Fruit fly (Drosophila melanogaster) S2 (cell line): Measurements from ENCODE around the gene fiz.
A peak's percentile ranks its signal among the peaks of the same experiment; 100 is the strongest.

Experiments
- CG8478 ChIP-seq: fragments of >200 bp; optimal IDR thresholded peaks from 2 replicates; lab custom pipeline; 2018
- CTCF ChIP-seq, 2 experiments: fragments of >200 bp; optimal IDR thresholded peaks; 2 replicates each; lab custom pipeline; 2018

The fiz gene

dm6 chrX:14928844-14929243 is 19.3 kb upstream of the fiz start, which contains the start of gene CG32591:
Gene CG32591, minus strand, starts transcription at chrX:14928944.
- no peak for TF ChIP-seq CG8478 (lab: Kevin White, UChicago)
- no peak for TF ChIP-seq CTCF (optimal IDR thresholded peaks at IDR 0.05; lab: Kevin White, UChicago)

DNA sequence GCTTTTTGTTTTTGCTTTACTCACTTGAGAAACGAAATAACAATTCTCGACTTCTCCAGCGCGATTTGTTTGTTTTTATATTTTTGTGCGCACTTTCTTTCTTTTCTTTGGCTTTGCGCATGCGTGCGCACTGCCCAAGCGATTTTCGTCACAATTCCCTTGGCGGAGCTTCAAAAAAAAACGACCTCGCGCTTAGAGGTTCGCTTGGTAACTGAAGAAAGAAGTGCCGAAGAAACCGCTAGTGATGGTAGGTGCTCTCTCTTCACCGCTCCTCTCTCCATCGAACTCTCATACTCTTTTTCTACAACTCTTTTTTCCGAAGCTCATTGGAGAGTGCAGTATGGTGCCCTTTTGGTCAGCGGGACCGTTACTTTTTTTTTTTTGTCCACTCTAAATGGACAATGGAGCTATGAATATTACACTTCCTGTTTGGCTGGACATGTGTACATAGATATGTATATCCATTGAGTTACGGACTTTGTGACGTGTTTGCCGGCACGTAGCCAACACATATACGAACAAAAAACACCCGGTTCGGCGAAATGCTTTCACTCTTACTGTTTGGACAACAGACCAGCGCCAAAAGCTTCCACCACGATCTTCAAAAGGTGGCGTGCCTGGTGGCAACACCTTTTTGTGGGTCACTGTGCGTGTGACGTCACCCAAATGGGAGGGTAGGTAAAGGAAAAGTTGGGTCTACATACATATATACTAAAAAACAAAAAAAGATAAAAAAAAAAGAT is 13.9 kb upstream of the fiz start, which contains the start of gene CG9503:
Gene CG9503 (minus strand): TSS at position 217 of the 743 bp plus-strand sequence.
- TF ChIP-seq CG8478 (lab: Kevin White, UChicago) (no peak), CTCF (optimal IDR thresholded peaks at IDR 0.05; lab: Kevin White, UChicago) (no peak)

DNA sequence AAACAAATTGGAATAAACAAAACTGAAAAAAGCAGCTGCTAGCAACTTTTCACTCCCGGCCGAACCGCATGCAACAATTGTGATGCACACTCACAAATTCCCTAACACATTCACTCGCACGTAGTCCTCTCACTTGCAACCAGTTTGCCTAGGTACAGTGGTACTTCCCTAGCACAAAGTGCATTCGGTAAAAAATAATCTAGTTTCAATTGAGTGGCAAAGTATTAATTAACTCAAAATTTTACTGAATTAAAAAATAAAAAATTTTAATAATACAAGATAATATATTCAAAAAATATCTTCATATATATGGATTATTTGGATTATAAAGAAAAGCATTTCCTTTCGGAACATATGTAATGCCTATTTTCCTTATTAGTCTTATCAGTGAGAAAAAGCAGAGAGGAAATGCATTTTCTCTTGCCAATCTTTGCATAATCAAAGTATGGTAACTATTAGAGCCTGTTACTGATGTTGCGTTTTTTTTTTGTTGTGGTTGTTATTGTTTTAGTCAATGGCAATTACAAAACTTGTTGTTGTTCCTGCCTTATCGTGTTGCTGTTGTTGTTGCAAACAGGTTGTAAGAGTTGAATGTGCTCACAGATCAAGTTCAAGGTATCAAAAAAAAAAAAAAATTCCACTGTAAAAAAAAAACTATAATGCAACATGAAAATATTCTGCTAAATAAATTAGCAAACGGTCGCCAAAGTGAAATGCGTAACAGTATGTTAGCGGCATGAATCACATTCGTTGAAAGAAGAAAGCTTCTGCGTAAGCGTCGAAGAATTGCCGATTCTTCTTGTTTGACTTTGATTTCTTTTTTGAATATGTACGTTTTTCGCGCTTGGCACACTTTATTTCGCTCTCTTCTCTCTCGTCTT is 13.1 kb upstream of the fiz start:
- TF ChIP-seq CG8478 (lab: Kevin White, UChicago) = no peak
- no peak for TF ChIP-seq CTCF (optimal IDR thresholded peaks at IDR 0.05; lab: Kevin White, UChicago)

DNA sequence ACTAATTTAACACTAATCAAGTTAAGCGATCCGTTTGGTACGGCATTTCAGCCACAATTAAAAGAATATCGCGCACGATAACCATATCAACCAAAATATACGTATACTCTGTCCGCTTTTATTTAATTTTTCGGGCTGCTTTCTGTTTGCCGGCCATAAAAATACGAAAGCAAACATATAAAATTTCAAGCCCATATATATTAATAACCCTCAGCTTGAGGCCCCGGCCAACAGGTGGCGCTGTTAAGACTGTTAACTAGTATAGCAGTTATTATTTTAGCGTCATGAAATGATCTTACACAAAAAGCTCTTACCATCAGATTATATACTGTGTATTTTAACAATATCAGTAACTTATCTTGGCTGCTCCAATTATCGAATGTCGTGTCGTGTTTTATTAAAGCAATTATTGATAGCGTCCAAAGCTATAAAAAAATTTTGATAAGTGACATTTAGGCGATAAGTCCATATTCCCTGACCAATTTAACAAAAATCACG is 9.3 kb upstream of the fiz start, which contains the start of gene Eo:
Gene Eo (minus strand): TSS at position 51 of the 498 bp plus-strand sequence.
- TF ChIP-seq CG8478 (lab: Kevin White, UChicago) = no peak
- TF ChIP-seq CTCF (optimal IDR thresholded peaks at IDR 0.05; lab: Kevin White, UChicago) = peak; percentile 67 to 74

DNA sequence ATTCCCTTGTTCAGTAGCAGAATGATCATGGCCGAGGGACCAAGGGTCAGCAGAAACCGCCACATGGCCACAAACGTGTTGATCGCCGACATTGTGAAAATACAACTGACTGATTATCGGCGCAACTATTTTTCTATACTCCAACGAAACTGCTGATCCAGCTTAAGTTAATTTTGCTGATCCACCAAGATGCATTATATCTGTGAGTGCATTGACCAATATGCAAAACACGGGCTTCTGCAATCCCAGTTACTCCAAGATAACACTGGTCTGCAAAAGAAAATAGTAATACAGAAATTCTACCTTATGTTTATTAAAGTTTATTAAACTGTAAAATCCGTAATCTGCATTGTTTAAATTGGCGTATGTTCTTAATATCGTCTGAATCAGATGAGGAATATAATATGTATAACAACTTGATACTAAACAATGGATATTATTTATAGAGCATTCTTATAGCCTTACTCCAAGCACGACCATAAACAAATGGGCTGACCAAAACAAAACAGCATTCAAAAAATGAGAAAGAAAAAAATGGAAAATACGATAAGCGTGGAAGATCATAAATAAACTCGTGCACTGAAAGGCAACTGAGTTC is 4.3 kb upstream of the fiz start, which contains the start of gene CG12398:
Gene CG12398 (minus strand): TSS at position 107 of the 598 bp plus-strand sequence.
- TF ChIP-seq CTCF (optimal IDR thresholded peaks at IDR 0.05; lab: Kevin White, UChicago) (no peak), CG8478 (lab: Kevin White, UChicago) (no peak)

DNA sequence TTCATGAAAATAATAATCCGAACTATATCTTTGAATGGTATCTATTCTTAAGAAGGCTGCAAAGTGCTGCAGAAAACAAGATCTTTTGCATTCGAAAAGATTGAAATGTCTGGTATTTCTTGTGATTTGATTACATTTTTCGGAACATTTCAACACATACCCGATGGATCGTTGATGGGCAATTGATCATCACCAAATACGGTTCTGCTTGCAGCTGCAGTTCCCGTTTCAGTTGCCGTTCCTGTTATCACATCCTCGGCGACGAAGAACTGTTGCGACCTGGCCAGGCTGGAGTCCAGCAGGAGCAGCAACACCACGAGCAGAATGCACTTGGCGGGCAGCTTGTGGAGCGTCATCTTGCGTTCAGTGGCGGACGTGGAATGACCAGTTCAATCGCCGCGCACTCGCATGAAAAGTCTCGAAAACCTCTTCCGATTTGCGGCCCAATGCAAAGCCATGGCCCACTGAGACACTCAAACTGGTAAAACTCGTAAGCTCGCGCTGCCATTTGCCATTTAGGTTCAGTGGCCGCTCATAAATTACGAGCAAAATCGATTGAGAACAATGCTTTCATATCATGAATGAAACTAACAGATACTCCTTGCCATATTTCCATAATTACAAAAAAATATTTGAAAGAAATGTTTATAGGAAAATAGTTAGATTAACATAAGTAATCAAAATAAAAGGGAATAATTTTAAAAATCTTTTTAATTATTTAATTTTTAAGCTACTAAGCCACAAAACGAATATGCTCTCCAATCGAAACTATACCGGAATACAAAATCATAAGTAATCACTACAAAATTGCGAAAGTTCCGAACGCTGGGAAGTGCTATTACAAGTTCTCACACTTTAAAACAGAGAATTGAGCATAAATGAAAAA is 1.2 kb upstream of the fiz start, which contains the start of gene CG14406:
Gene CG14406 (minus strand): TSS at position 382 of the 886 bp plus-strand sequence.
- TF ChIP-seq CG8478 (lab: Kevin White, UChicago) (no peak), CTCF (optimal IDR thresholded peaks at IDR 0.05; lab: Kevin White, UChicago) (peak; percentile 70 to 72)

- TF ChIP-seq CG8478 (lab: Kevin White, UChicago) (no peak), CTCF (optimal IDR thresholded peaks at IDR 0.05; lab: Kevin White, UChicago) (no peak)
Measured at dm6 chrX:14909051-14909450, 457 bp downstream of the fiz start.

DNA sequence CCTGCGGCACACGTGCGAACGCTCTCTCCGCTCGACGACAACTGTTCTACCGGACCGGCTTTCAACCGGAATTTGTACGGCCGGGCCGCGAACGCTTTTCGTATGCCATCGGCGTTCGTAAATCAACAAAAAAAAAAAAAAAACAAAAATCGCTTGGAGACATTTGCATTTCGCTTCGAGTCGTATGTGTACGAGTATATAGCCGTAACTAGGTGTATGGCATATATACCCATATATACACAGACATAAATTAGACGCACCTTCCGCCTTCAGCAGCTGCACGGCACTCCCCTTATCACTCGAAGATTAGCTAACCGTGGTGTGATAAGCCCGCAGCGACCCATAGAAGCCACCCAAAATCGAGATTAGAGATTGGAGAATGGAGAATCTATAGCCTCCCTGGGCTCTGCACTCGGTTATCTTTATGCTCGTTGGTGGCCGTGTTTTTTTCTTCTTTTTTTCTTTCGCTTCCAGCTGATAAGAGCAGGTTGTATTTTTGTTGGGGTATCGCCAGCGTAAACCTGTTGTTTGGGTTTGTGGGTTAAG is 3.9 kb downstream of the fiz start, which contains the start of gene CG9512:
Gene CG9512 (minus strand): TSS at position 51 of the 546 bp plus-strand sequence.
- TF ChIP-seq CTCF (optimal IDR thresholded peaks at IDR 0.05; lab: Kevin White, UChicago) = no peak
- no peak for TF ChIP-seq CG8478 (lab: Kevin White, UChicago)

dm6 chrX:14897592-14897991 is 11.9 kb downstream of the fiz start:
- TF ChIP-seq CG8478 (lab: Kevin White, UChicago) (no peak), CTCF (optimal IDR thresholded peaks at IDR 0.05; lab: Kevin White, UChicago) (no peak)

- no peak for TF ChIP-seq CG8478 (lab: Kevin White, UChicago)
- no peak for TF ChIP-seq CTCF (optimal IDR thresholded peaks at IDR 0.05; lab: Kevin White, UChicago)
Measured at dm6 chrX:14896791-14897190, 12.7 kb downstream of the fiz start, which contains the start of gene CG9514. Gene CG9514, minus strand, starts transcription at chrX:14896891.

DNA sequence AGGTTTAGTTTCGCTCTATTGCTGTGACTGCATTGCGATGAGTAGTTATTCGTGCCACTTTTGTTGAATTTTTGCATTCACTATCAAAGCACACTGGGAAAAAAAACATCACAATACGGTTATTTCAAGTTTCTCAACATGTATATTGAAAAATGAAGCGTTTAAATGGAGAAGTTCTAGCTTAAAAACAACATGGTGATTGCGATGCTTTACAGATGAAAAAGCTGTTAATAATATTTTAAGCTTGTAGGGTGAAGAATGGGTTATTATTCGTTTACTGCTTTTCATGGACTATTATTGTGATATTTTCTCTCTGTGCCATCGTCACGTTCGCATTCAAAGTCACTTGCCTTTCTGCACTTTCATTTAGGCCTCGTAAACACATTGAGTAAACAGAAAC is 13.2 kb downstream of the fiz start:
- TF ChIP-seq CG8478 (lab: Kevin White, UChicago) (no peak), CTCF (optimal IDR thresholded peaks at IDR 0.05; lab: Kevin White, UChicago) (no peak)

DNA sequence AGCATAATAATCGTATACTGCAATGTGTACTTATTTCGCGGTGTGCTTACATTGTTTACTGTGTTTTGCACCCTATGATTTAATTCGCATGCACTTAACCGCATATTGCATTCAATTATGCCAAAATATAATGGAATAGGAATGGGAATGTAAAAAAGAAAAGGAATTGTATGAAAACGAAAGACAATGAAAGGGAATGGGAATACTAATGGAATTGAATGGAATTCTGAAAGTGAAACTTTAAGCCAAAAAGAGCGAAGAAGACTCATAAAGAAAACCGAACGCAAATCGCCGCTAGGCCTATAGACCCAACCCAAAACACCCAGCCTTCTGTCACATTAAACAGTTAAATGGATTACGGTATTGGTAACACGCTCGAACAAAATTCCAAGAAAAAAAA is 15.6 kb downstream of the fiz start:
- TF ChIP-seq CG8478 (lab: Kevin White, UChicago) (no peak), CTCF (optimal IDR thresholded peaks at IDR 0.05; lab: Kevin White, UChicago) (no peak)

dm6 chrX:14892303-14892702 is 17.2 kb downstream of the fiz start:
- TF ChIP-seq CTCF (optimal IDR thresholded peaks at IDR 0.05; lab: Kevin White, UChicago) (no peak), CG8478 (lab: Kevin White, UChicago) (no peak)
